Worm (Caenorhabditis elegans) whole organism, young adult: ENCODE measurements around the gene C33A12.3.

ENCODE experiments used
- F22D6.2 ChIP-seq: sonication (generic microtip); optimal IDR thresholded peaks from 2 replicates; lab custom pipeline; 2016; ENCODE audit warnings: mild to moderate bottlenecking, missing genetic modification characterization, missing compliant biosample characterization
- F49E8.2 ChIP-seq: sonication (generic microtip); optimal IDR thresholded peaks from 3 replicates; lab custom pipeline; 2017; ENCODE audit warnings: missing genetic modification characterization, mild to moderate bottlenecking, missing compliant biosample characterization, antibody characterized with exemption, moderate library complexity; ENCODE audit not compliant: insufficient read depth
- K12H6.12 ChIP-seq: fragments of 200-800 bp; sonication (Bioruptor generic); optimal IDR thresholded peaks from 2 replicates; lab custom pipeline; 2018; ENCODE audit warnings: mild to moderate bottlenecking, missing genetic modification characterization, missing compliant biosample characterization
- T26A5.8 ChIP-seq: sonication (generic microtip); optimal IDR thresholded peaks from 2 replicates; lab custom pipeline; 2016; ENCODE audit warnings: missing genetic modification characterization, missing compliant biosample characterization
- ama-1 ChIP-seq, 3 experiments: fragments of 150-350 bp in 1 of 3; sonication (generic microtip) in 2 of 3; optimal IDR thresholded peaks; 2 replicates each; lab custom pipeline; 2014 to 2018; ENCODE audit warnings: missing biosample characterization in 2 of 3, missing genetic modification characterization in 2 of 3, missing genetic modification reagents in 2 of 3
- aptf-2 ChIP-seq: fragments of 200-800 bp; sonication (Bioruptor generic); conservative IDR thresholded peaks from 2 replicates; pipeline ENCODE4 v1.3.6; 2022; ENCODE audit warnings: missing genetic modification reagents, missing genetic modification characterization, missing compliant biosample characterization
- attf-3 ChIP-seq: fragments of 200-800 bp; sonication (Bioruptor generic); conservative IDR thresholded peaks from 2 replicates; pipeline ENCODE4 v1.3.6; 2022; ENCODE audit warnings: missing genetic modification reagents, missing genetic modification characterization, missing compliant biosample characterization
- cebp-2 ChIP-seq: fragments of 200-800 bp; sonication (Bioruptor generic); IDR thresholded peaks from 2 replicates; pipeline ENCODE4 v1.3.6; 2022; ENCODE audit warnings: missing genetic modification characterization, missing compliant biosample characterization
- dox-1 ChIP-seq: fragments of 200-800 bp; sonication (Bioruptor generic); IDR thresholded peaks from 2 replicates; pipeline ENCODE4 v1.3.6; 2022; ENCODE audit warnings: missing genetic modification reagents, missing genetic modification characterization, missing compliant biosample characterization
- dpff-1 ChIP-seq: sonication (generic microtip); optimal IDR thresholded peaks from 2 replicates; lab custom pipeline; 2017; ENCODE audit warnings: mild to moderate bottlenecking, missing genetic modification characterization, missing compliant biosample characterization
- unc-62 ChIP-seq: fragments of 150-350 bp; optimal IDR thresholded peaks from 2 replicates; lab custom pipeline; 2014; ENCODE audit warnings: missing biosample characterization, missing genetic modification reagents, missing genetic modification characterization

DNA sequence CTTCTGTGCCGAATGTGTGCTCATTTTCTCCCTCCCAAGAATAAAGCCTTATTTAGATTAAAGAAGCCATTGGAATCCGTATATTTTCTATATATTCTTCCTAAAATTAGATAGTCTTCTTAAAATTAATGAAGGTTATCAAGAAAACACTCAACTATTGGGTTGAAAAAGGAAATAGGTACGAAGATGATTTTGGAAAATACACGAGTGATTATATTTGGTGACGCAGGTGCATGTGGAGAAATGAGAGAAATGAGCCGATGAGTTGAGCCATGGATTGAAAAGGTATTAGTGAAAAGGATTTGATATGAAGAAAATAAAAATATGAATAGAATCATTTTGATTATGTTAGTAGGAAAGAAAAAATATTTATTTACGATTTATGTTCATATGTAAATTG lies 31.9 kb downstream of the C33A12.3 start, which contains the start of gene cng-3:
- TF ChIP-seq aptf-2 (GFP tag; lab: Robert Waterston, UW) (no peak), T26A5.8 (tag; lab: Kevin White, UChicago) (no peak), cebp-2 (no peak), attf-3 (GFP tag; lab: Robert Waterston, UW) (no peak), dpff-1 (tag; lab: Kevin White, UChicago) (no peak), unc-62 (GFP tag; lab: Kevin White, UChicago) (no peak), F49E8.2 (tag; lab: Kevin White, UChicago) (no peak), F22D6.2 (tag; lab: Kevin White, UChicago) (no peak), ama-1 (optimal IDR thresholded peaks at IDR 0.05; lab: Kevin White, UChicago) (no peak), ama-1 (GFP tag; optimal IDR thresholded peaks at IDR 0.05; lab: Kevin White, UChicago) (no peak), K12H6.12 (tag; lab: Kevin White, UChicago) (no peak), dox-1 (GFP tag; lab: Robert Waterston, UW) (no peak)
